Fruit fly (Drosophila melanogaster): Measurements from ENCODE around the gene dgrn.

Gene dgrn

DNA sequence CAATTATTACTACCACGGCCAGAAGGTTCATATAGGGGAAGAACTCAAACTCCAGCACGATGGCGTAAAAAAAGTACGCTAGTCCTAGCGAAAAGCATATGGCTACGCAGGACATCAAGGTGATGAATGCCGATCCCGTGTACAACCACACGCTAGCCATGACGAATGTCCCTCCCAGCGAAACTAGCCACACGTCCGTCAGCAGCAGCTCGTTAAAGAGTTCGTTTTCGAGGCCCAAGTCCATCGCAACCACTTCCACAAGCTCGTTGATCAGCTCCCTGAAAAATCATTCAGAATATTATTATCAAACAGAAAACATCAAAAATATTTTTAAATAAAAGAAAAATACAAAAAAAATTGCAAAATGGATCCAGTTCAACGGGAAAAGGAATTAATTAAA, 28.6 kb downstream of the dgrn start, which contains the start of gene CG34287:
TSS of gene CG34287 (plus strand) at position 301 of the 400 bp plus-strand sequence.
- no peak for TF ChIP-seq ttk (optimal IDR thresholded peaks at IDR 0.05)

- TF ChIP-seq insv (optimal IDR thresholded peaks at IDR 0.05), result no peak
- no peak for TF ChIP-seq psq (optimal IDR thresholded peaks at IDR 0.05)
- no peak for TF ChIP-seq Sin3A (optimal IDR thresholded peaks at IDR 0.05)
- TF ChIP-seq Myc (optimal IDR thresholded peaks at IDR 0.05), result no peak
- TF ChIP-seq ttk (optimal IDR thresholded peaks at IDR 0.05), result no peak
- no peak for TF ChIP-seq h (optimal IDR thresholded peaks at IDR 0.05)
Measured at dm6 chr3R:5856215-5856614, 31.8 kb downstream of the dgrn start, which contains the start of the genes disp and ECSIT. disp (minus strand) TSS chr3R:5856311. ECSIT (plus strand) TSS chr3R:5856585.

- TF ChIP-seq h (optimal IDR thresholded peaks at IDR 0.05), result no peak
- TF ChIP-seq psq (optimal IDR thresholded peaks at IDR 0.05), result no peak
- TF ChIP-seq insv (optimal IDR thresholded peaks at IDR 0.05), result no peak
- no peak for TF ChIP-seq Sin3A (optimal IDR thresholded peaks at IDR 0.05)
Measured at dm6 chr3R:5860736-5861217, 36.4 kb downstream of the dgrn start.

DNA sequence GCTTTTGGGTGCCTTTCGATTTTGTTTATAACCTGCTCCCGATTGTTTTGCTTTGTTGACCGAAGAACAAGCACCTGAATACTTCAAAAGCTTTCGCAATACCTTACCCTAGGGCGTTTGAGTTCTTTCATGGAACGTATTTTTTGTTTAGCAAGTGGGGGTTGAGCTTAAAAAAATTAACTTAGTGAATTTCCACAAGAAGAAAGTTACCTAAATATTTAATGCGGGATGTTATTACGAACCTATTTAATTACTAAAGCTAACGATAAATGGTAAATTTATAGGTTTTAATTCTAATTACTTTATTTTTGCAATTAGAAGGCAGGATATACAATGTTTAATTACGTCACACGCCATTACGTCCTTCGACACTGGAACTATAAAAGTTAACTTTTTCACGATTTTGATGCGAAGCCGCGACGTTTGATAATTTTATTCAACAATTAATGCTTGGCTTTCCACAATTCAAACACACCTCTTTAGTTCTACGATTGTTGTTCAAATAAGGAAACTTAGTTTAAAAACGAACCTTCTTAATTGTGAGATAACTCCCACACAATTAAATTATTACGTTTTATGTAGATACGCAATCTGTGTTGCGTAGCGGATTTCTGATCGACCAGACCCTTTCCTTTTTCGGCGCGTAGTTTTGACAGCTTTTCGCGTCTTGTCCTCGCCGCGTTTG, 36.9 kb downstream of the dgrn start:
- TF ChIP-seq insv (optimal IDR thresholded peaks at IDR 0.05), result no peak
- TF ChIP-seq Sin3A (optimal IDR thresholded peaks at IDR 0.05), result no peak
- no peak for TF ChIP-seq psq (optimal IDR thresholded peaks at IDR 0.05)
- no peak for TF ChIP-seq ttk (optimal IDR thresholded peaks at IDR 0.05)
- no peak for TF ChIP-seq h (optimal IDR thresholded peaks at IDR 0.05)
- TF ChIP-seq Myc (optimal IDR thresholded peaks at IDR 0.05), result no peak

- no peak for TF ChIP-seq ttk (optimal IDR thresholded peaks at IDR 0.05)
- TF ChIP-seq insv (optimal IDR thresholded peaks at IDR 0.05), result no peak
- TF ChIP-seq h (optimal IDR thresholded peaks at IDR 0.05), result no peak
- TF ChIP-seq Myc (optimal IDR thresholded peaks at IDR 0.05), result no peak
- no peak for TF ChIP-seq psq (optimal IDR thresholded peaks at IDR 0.05)
- no peak for TF ChIP-seq Sin3A (optimal IDR thresholded peaks at IDR 0.05)
Measured at dm6 chr3R:5862032-5862641, 37.7 kb downstream of the dgrn start, which contains the start of gene CG2017. CG2017 (minus strand) TSS chr3R:5862405.

DNA sequence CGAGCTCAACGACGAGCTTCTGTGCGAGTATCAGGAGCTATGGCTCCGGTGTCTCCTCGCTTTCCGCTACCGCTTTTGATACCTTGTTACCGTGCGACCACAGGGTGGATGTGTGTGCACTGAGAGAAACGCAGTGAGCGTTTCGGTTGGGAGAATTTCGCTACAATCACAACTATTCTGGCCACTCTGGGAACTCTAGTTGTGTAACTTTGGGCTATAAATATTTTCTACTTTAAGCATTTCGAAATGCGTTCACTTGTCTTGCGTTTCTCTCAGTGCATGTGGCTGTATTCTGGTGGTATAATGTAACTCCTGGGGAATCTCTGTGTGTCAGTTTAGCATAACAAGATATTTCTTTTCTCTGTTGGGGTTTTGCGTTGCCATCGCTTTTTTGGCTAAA, 47.0 kb downstream of the dgrn start:
- TF ChIP-seq Sin3A (optimal IDR thresholded peaks at IDR 0.05) (no peak), h (optimal IDR thresholded peaks at IDR 0.05) (no peak), psq (optimal IDR thresholded peaks at IDR 0.05) (no peak), Myc (optimal IDR thresholded peaks at IDR 0.05) (no peak), ttk (optimal IDR thresholded peaks at IDR 0.05) (no peak), insv (optimal IDR thresholded peaks at IDR 0.05) (no peak)

Measured in Kc167 (cell line).